Fruit fly (Drosophila melanogaster): ENCODE results near the gene Gr68a.
A peak's percentile ranks its signal among the peaks of the same experiment; 100 is the strongest.

Gene Gr68a

DNA sequence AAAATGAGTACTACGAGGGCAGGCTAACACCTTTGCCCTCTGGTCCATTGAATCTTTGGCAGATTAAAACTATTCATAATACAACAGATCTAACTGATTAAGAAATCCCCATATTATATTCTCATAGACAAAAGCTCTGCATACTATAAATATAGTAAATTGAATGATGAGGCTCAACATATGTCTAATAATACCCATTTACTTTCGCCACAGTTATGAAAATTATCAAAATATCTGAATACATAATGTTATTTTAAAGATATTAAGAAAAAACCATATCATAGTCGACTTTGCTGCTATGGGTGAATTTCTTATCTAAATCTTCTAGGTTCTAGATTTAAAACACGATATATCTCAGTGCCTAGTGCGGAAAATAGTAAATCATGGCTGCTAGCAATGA is 19.3 kb upstream of the Gr68a start, which contains the start of gene CG32087:
Gene CG32087 (plus strand): TSS at position 301 of the 400 bp plus-strand sequence.
- TF ChIP-seq CG11695 (GFP tag; IDR thresholded peaks at IDR 0.05) (no peak), sens (GFP tag) (no peak), luna (GFP tag; optimal IDR thresholded peaks at IDR 0.05) (no peak), ttk (GFP tag; IDR thresholded peaks at IDR 0.05) (no peak), Hr3 (GFP tag; optimal IDR thresholded peaks at IDR 0.05) (no peak), sens-2 (GFP tag; IDR thresholded peaks at IDR 0.05) (no peak), GATAe (GFP tag; conservative IDR thresholded peaks at IDR 0.05) (no peak), nerfin-1 (tag; optimal IDR thresholded peaks at IDR 0.05) (no peak), chinmo (GFP tag; IDR thresholded peaks at IDR 0.05; ENCODE audit: partially characterized antibody) (no peak), chn (GFP tag; optimal IDR thresholded peaks at IDR 0.05) (no peak)

DNA sequence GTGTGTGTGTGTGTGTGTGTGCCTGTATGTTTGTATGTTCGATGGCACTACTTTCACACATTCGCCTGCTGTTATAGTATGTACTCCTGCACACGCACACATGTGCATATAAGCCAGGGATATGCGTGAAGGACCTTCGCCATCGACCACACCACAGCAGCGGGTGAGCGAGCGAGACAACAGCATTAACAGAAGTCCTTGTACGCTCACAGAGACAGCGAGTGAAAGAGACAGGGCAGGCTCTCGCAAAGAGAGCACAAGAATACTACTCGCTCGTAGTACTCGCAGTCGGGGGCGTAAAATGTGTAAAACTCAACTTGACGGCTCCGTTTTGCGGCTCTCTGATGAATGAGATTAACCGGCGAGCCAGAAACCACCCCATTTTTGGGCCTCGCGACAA is 13.8 kb downstream of the Gr68a start:
- TF ChIP-seq CG15479 (GFP tag; optimal IDR thresholded peaks at IDR 0.05) (peak; percentile 45), CoRest (tag; optimal IDR thresholded peaks at IDR 0.05) (no peak), D (optimal IDR thresholded peaks at IDR 0.05) (peak; percentile 67), D (GFP tag; optimal IDR thresholded peaks at IDR 0.05) (no peak), Kr (GFP tag; optimal IDR thresholded peaks at IDR 0.05) (peak; percentile 32), fru (optimal IDR thresholded peaks at IDR 0.05) (no peak), z (GFP tag; IDR thresholded peaks at IDR 0.05) (peak; percentile 82), Ets65A (GFP tag) (peak; percentile 54), Nf-YC (tag; optimal IDR thresholded peaks at IDR 0.05) (peak; percentile 5), seq (GFP tag; IDR thresholded peaks at IDR 0.05) (peak; percentile 77), CG12155 (GFP tag; optimal IDR thresholded peaks at IDR 0.05) (peak; percentile 77), CG1832 (GFP tag; optimal IDR thresholded peaks at IDR 0.05) (peak; percentile 77), nerfin-1 (tag; optimal IDR thresholded peaks at IDR 0.05) (peak; percentile 41), twi (tag; optimal IDR thresholded peaks at IDR 0.05) (peak; percentile 68), Med (GFP tag) (peak; percentile 27), zen (tag; optimal IDR thresholded peaks at IDR 0.05) (peak; percentile 8), Bgb (GFP tag; IDR thresholded peaks at IDR 0.05; ENCODE audit: partially characterized antibody) (peak; percentile 17; the same call in 1 of the 2 replicates), CG8478 (optimal IDR thresholded peaks at IDR 0.05) (peak; percentile 70), hth (optimal IDR thresholded peaks at IDR 0.05) (no peak), trem (tag; optimal IDR thresholded peaks at IDR 0.05) (peak; percentile 52), crol (GFP tag; IDR thresholded peaks at IDR 0.05) (peak; percentile 44; the same call in 1 of the 2 replicates), cg (GFP tag; optimal IDR thresholded peaks at IDR 0.05) (peak; percentile 77), pros (GFP tag; optimal IDR thresholded peaks at IDR 0.05) (peak; percentile 68), CG18599 (GFP tag; optimal IDR thresholded peaks at IDR 0.05) (peak; percentile 22), Hr78 (GFP tag; optimal IDR thresholded peaks at IDR 0.05) (no peak), Trl (optimal IDR thresholded peaks at IDR 0.05) (peak; percentile 46 to 69), Trl (GFP tag; optimal IDR thresholded peaks at IDR 0.05) (no peak), onecut (GFP tag; IDR thresholded peaks at IDR 0.05) (peak; percentile 69), fd3F (GFP tag; optimal IDR thresholded peaks at IDR 0.05) (no peak), CG10321 (GFP tag; IDR thresholded peaks at IDR 0.05) (peak; percentile 51; the same call in 1 of the 2 replicates), CG13894 (tag; optimal IDR thresholded peaks at IDR 0.05) (peak; percentile 10), hbn (GFP tag; IDR thresholded peaks at IDR 0.05; ENCODE audit: partially characterized antibody) (no peak), CG4328 (GFP tag; optimal IDR thresholded peaks at IDR 0.05) (no peak), abd-A (tag; optimal IDR thresholded peaks at IDR 0.05) (peak; percentile 13), HmgD (GFP tag; optimal IDR thresholded peaks at IDR 0.05) (no peak), Dek (tag; optimal IDR thresholded peaks at IDR 0.05) (no peak)

All from whole organism, embryonic.